Fruit fly (Drosophila melanogaster) whole organism, embryonic: ENCODE measurements around the gene CG31122.

Experiments used
- CG10462 ChIP-seq: fragments of 200-800 bp; sonication (Bioruptor generic); optimal IDR thresholded peaks from 2 replicates; lab custom pipeline; 2016; ENCODE audit warnings: missing biosample characterization, missing genetic modification characterization
- CG10654 ChIP-seq: fragments of 200-800 bp; sonication (Bioruptor generic); optimal IDR thresholded peaks from 2 replicates; lab custom pipeline; 2016; ENCODE audit warnings: missing biosample characterization, missing genetic modification characterization
- CG12104 ChIP-seq: fragments of 200-800 bp; sonication (Bioruptor generic); optimal IDR thresholded peaks from 3 replicates; lab custom pipeline; 2016; ENCODE audit warnings: missing biosample characterization, missing genetic modification characterization
- CG12942 ChIP-seq: fragments of 200-800 bp; sonication (Bioruptor generic); optimal IDR thresholded peaks from 3 replicates; lab custom pipeline; 2016; ENCODE audit warnings: missing biosample characterization, missing genetic modification characterization
- CG15269 ChIP-seq: fragments of 200-800 bp; sonication (Bioruptor generic); optimal IDR thresholded peaks from 2 replicates; lab custom pipeline; 2018; ENCODE audit warnings: missing biosample characterization, mild to moderate bottlenecking, missing genetic modification characterization, moderate library complexity
- CG1647 ChIP-seq: fragments of 200-800 bp; sonication (Bioruptor generic); optimal IDR thresholded peaks from 3 replicates; lab custom pipeline; 2016; ENCODE audit warnings: missing biosample characterization, missing genetic modification characterization
- CG16815 ChIP-seq: fragments of 200-800 bp; sonication (Bioruptor generic); optimal IDR thresholded peaks from 3 replicates; lab custom pipeline; 2017; ENCODE audit warnings: missing biosample characterization, mild to moderate bottlenecking, missing genetic modification characterization
- CG17829 ChIP-seq: fragments of 200-800 bp; optimal IDR thresholded peaks from 2 replicates; lab custom pipeline; 2019; ENCODE audit warnings: missing biosample characterization, mild to moderate bottlenecking, missing genetic modification characterization, moderate library complexity
- CG2202 ChIP-seq: fragments of 200-800 bp; sonication (Bioruptor generic); optimal IDR thresholded peaks from 2 replicates; lab custom pipeline; 2018; ENCODE audit warnings: missing biosample characterization, mild to moderate bottlenecking, missing genetic modification characterization
- CG32767 ChIP-seq: fragments of 200-800 bp; sonication (Bioruptor generic); IDR thresholded peaks from 2 replicates; pipeline ENCODE4 v1.3.6; 2022; ENCODE audit warnings: missing biosample characterization, missing genetic modification characterization
- CG3726 ChIP-seq: fragments of 200-800 bp; sonication (Bioruptor generic); IDR thresholded peaks from 3 replicates; pipeline ENCODE4, ENCODE4 v1.3.6; 2022; ENCODE audit warnings: missing biosample characterization, missing genetic modification characterization
- CG4424 ChIP-seq: fragments of 200-800 bp; sonication (Bioruptor generic); optimal IDR thresholded peaks from 3 replicates; lab custom pipeline; 2016; ENCODE audit warnings: missing biosample characterization, missing genetic modification characterization
- CG4707 ChIP-seq: fragments of 200-800 bp; sonication (Bioruptor generic); optimal IDR thresholded peaks from 2 replicates; lab custom pipeline; 2018; ENCODE audit warnings: missing biosample characterization, mild to moderate bottlenecking, missing genetic modification characterization, moderate library complexity
- CG7963 ChIP-seq: fragments of 200-800 bp; sonication (Bioruptor generic); IDR thresholded peaks from 3 replicates; pipeline ENCODE4 v1.3.6; 2022; ENCODE audit warnings: missing biosample characterization, missing genetic modification characterization; ENCODE audit not compliant: partially characterized antibody
- CG8290 ChIP-seq, 3 experiments: fragments of 200-800 bp; sonication (Bioruptor generic); optimal IDR thresholded peaks; 2 replicates each; lab custom pipeline; 2016 to 2019; ENCODE audit warnings: missing biosample characterization in 3 of 3, missing genetic modification characterization in 3 of 3, mild to moderate bottlenecking in 2 of 3, moderate library complexity in 1 of 3
- CG8388 ChIP-seq: fragments of 200-800 bp; sonication (Bioruptor generic); optimal IDR thresholded peaks from 2 replicates; lab custom pipeline; 2019; ENCODE audit warnings: missing biosample characterization, mild to moderate bottlenecking, missing genetic modification characterization, moderate library complexity
- CG9609 ChIP-seq: fragments of 200-800 bp; sonication (Bioruptor generic); optimal IDR thresholded peaks from 3 replicates; lab custom pipeline; 2016; ENCODE audit warnings: missing biosample characterization, missing genetic modification characterization
- Dek ChIP-seq: fragments of 200-800 bp; sonication (Bioruptor generic); optimal IDR thresholded peaks from 3 replicates; lab custom pipeline; 2019; ENCODE audit warnings: missing biosample characterization, mild to moderate bottlenecking, missing genetic modification characterization, moderate library complexity
- Dip3 ChIP-seq: fragments of 200-800 bp; sonication (Bioruptor generic); optimal IDR thresholded peaks from 3 replicates; lab custom pipeline; 2016; ENCODE audit warnings: missing biosample characterization, missing genetic modification characterization
- Doc2 ChIP-seq: fragments of 200-800 bp; sonication (Bioruptor generic); IDR thresholded peaks from 2 replicates; pipeline ENCODE4 v1.3.6; 2022; ENCODE audit warnings: missing biosample characterization, missing genetic modification characterization
- E2f1 ChIP-seq: fragments of 200-800 bp; sonication (Bioruptor generic); IDR thresholded peaks from 2 replicates; pipeline ENCODE4 v1.3.6; 2022; ENCODE audit warnings: missing biosample characterization, missing genetic modification characterization
- H2.0 ChIP-seq: fragments of 200-800 bp; sonication (Bioruptor generic); IDR thresholded peaks from 2 replicates; pipeline ENCODE4 v1.3.6; 2022; ENCODE audit warnings: missing biosample characterization, missing genetic modification characterization
- HHEX ChIP-seq: fragments of 200-800 bp; sonication (Bioruptor generic); optimal IDR thresholded peaks from 3 replicates; lab custom pipeline; 2017; ENCODE audit warnings: missing biosample characterization, mild to moderate bottlenecking, missing genetic modification characterization, missing genetic modification reagents
- HLH3B ChIP-seq: fragments of 200-800 bp; sonication (Bioruptor generic); IDR thresholded peaks from 2 replicates; pipeline ENCODE4 v1.3.6; 2022; ENCODE audit warnings: missing biosample characterization, missing genetic modification characterization
- Hmr ChIP-seq: fragments of 200-800 bp; sonication (Bioruptor generic); optimal IDR thresholded peaks from 3 replicates; lab custom pipeline; 2017; ENCODE audit warnings: mild to moderate bottlenecking, missing biosample characterization, missing genetic modification reagents, missing genetic modification characterization
- Hmx ChIP-seq: fragments of 200-800 bp; sonication (Bioruptor generic); optimal IDR thresholded peaks from 2 replicates; lab custom pipeline; 2016; ENCODE audit warnings: missing biosample characterization, missing genetic modification characterization
- Lim3 ChIP-seq: fragments of 200-800 bp; sonication (Bioruptor generic); IDR thresholded peaks from 2 replicates; pipeline ENCODE4 v1.3.6; 2022; ENCODE audit warnings: missing biosample characterization, missing genetic modification characterization
- Mad ChIP-seq: fragments of 200-800 bp; sonication (Bioruptor generic); optimal IDR thresholded peaks from 2 replicates; lab custom pipeline; 2016; ENCODE audit warnings: missing biosample characterization, missing genetic modification characterization
- Myb ChIP-seq: fragments of 200-800 bp; sonication (Bioruptor generic); optimal IDR thresholded peaks from 2 replicates; lab custom pipeline; 2016; ENCODE audit warnings: missing biosample characterization, missing genetic modification characterization
- Scr ChIP-seq: fragments of 200-800 bp; sonication (Bioruptor generic); IDR thresholded peaks from 2 replicates; pipeline ENCODE4 v1.3.6; 2022; ENCODE audit warnings: missing biosample characterization, missing genetic modification characterization; ENCODE audit not compliant: partially characterized antibody
- Sry-β ChIP-seq: fragments of 200-800 bp; sonication (Bioruptor generic); optimal IDR thresholded peaks from 2 replicates; lab custom pipeline; 2018; ENCODE audit warnings: missing biosample characterization, mild to moderate bottlenecking, missing genetic modification characterization, moderate library complexity
- cato ChIP-seq: fragments of 200-800 bp; sonication (Bioruptor generic); optimal IDR thresholded peaks from 2 replicates; lab custom pipeline; 2016; ENCODE audit warnings: missing biosample characterization, missing genetic modification characterization, borderline replicate concordance
- chif ChIP-seq, 2 experiments: fragments of 200-800 bp; sonication (Bioruptor generic); optimal IDR thresholded peaks; 3 replicates each; lab custom pipeline; 2016; ENCODE audit warnings: missing biosample characterization in 2 of 2, missing genetic modification characterization in 2 of 2
- eve ChIP-seq, 2 experiments: fragments of >200 bp; optimal IDR thresholded peaks; 2 replicates each; lab custom pipeline; 2017; ENCODE audit warnings: missing biosample characterization in 2 of 2, missing genetic modification characterization in 2 of 2
- ftz-f1 ChIP-seq: fragments of 200-800 bp; sonication (Bioruptor generic); optimal IDR thresholded peaks from 2 replicates; lab custom pipeline; 2016; ENCODE audit warnings: missing biosample characterization, missing genetic modification characterization
- gt ChIP-seq: fragments of 200-800 bp; sonication (Bioruptor generic); IDR thresholded peaks from 2 replicates; pipeline ENCODE4 v1.3.6; 2022; ENCODE audit warnings: missing biosample characterization, missing genetic modification characterization
- inv ChIP-seq: fragments of 200-800 bp; sonication (Bioruptor generic); IDR thresholded peaks from 2 replicates; pipeline ENCODE4 v1.3.6; 2022; ENCODE audit warnings: missing biosample characterization, missing genetic modification characterization; ENCODE audit not compliant: partially characterized antibody
- jigr1 ChIP-seq: fragments of 200-800 bp; sonication (Bioruptor generic); IDR thresholded peaks from 3 replicates; pipeline ENCODE4 v1.3.6; 2022; ENCODE audit warnings: missing biosample characterization, missing genetic modification characterization
- klu ChIP-seq: fragments of 200-800 bp; sonication (Bioruptor generic); IDR thresholded peaks from 2 replicates; pipeline ENCODE4 v1.3.6; 2022; ENCODE audit warnings: missing biosample characterization, missing genetic modification characterization
- lilli ChIP-seq: fragments of 200-800 bp; sonication (Bioruptor generic); optimal IDR thresholded peaks from 3 replicates; lab custom pipeline; 2016; ENCODE audit warnings: missing biosample characterization, missing genetic modification characterization
- onecut ChIP-seq: fragments of 200-800 bp; sonication (Bioruptor generic); IDR thresholded peaks from 2 replicates; pipeline ENCODE4 v1.3.6; 2022; ENCODE audit warnings: missing biosample characterization, missing genetic modification characterization
- prd ChIP-seq, 3 experiments: fragments of >200 bp in 2 of 3; fragments of 200-800 bp in 1 of 3; sonication (Bioruptor generic) in 1 of 3; optimal IDR thresholded peaks in 2 of 3; IDR thresholded peaks in 1 of 3; 2 replicates in 2 of 3; 3 replicates in 1 of 3; pipeline versions ENCODE4 v1.3.6 to Lab custom; 2017 to 2022; ENCODE audit warnings: missing biosample characterization in 1 of 3, missing genetic modification characterization in 1 of 3
- rib ChIP-seq: fragments of 200-800 bp; sonication (Bioruptor generic); IDR thresholded peaks from 2 replicates; pipeline ENCODE4 v1.3.6; 2022; ENCODE audit warnings: missing biosample characterization, missing genetic modification characterization
- so ChIP-seq: fragments of 200-800 bp; sonication (Bioruptor generic); IDR thresholded peaks from 3 replicates; pipeline ENCODE4 v1.3.6; 2022; ENCODE audit warnings: missing biosample characterization, missing genetic modification characterization
- sr ChIP-seq: fragments of 200-800 bp; sonication (Bioruptor generic); IDR thresholded peaks from 3 replicates; pipeline ENCODE4 v1.3.6; 2022; ENCODE audit warnings: missing biosample characterization, missing genetic modification characterization
- stc ChIP-seq: fragments of 200-800 bp; sonication (Bioruptor generic); IDR thresholded peaks from 2 replicates; pipeline ENCODE4 v1.3.6; 2022; ENCODE audit warnings: missing biosample characterization, missing genetic modification characterization
- tll ChIP-seq, 2 experiments: fragments of 200-800 bp in 1 of 2; fragments of >200 bp in 1 of 2; sonication (Bioruptor generic) in 1 of 2; optimal IDR thresholded peaks; 2 replicates each; lab custom pipeline; 2017 to 2019; ENCODE audit warnings: missing biosample characterization in 2 of 2, missing genetic modification characterization in 2 of 2, mild to moderate bottlenecking in 1 of 2, moderate library complexity in 1 of 2
- unpg ChIP-seq: fragments of 200-800 bp; sonication (Bioruptor generic); optimal IDR thresholded peaks from 3 replicates; lab custom pipeline; 2018; ENCODE audit warnings: missing biosample characterization, mild to moderate bottlenecking, missing genetic modification characterization, moderate library complexity
- wor ChIP-seq: fragments of 200-800 bp; sonication (Bioruptor generic); IDR thresholded peaks from 2 replicates; pipeline ENCODE4 v1.3.6; 2022; ENCODE audit warnings: missing biosample characterization, missing genetic modification characterization

The CG31122 gene

dm6 chr3R:18456196-18456781, 43.6 kb upstream of the CG31122 start (continued):
- TF ChIP-seq eve (GFP tag; optimal IDR thresholded peaks at IDR 0.05; lab: Kevin White, UChicago) = peak in 1 of 2 experiments; percentile 23
- no peak for TF ChIP-seq ftz-f1 (GFP tag; lab: Kevin White, UChicago)
- no peak for TF ChIP-seq CG17829 (tag; lab: Kevin White, UChicago)
- 0 out of 3 replicates have a peak, but pooled peaks have one; percentile 40 for TF ChIP-seq so
- no peak for TF ChIP-seq Doc2 (GFP tag; lab: Robert Waterston, UW)
- peak; percentile 23 to 25 for TF ChIP-seq chif (GFP tag; optimal IDR thresholded peaks at IDR 0.05; lab: Kevin White, UChicago)
- TF ChIP-seq sr = no peak
- peak; percentile 31 for TF ChIP-seq Myb (GFP tag; lab: Kevin White, UChicago)
- peak; percentile 74 for TF ChIP-seq lilli (GFP tag; lab: Kevin White, UChicago)
- no peak for TF ChIP-seq CG8388 (GFP tag; lab: Kevin White, UChicago)
- no peak; the same call in 1 of the 2 replicates for TF ChIP-seq rib (GFP tag; lab: Robert Waterston, UW)
- peak; percentile 51; the same call in 1 of the 2 replicates for TF ChIP-seq HLH3B (GFP tag; lab: Robert Waterston, UW)
- TF ChIP-seq CG1647 (GFP tag; lab: Kevin White, UChicago) = peak; percentile 27
- peak; percentile 33 for TF ChIP-seq CG9609
- no peak for TF ChIP-seq wor (GFP tag; lab: Robert Waterston, UW)
- no peak for TF ChIP-seq Hmx (GFP tag; lab: Kevin White, UChicago)
- TF ChIP-seq cato = no peak
- peak; percentile 60 for TF ChIP-seq H2.0
- no peak for TF ChIP-seq tll (GFP tag; optimal IDR thresholded peaks at IDR 0.05; lab: Kevin White, UChicago)
- no peak for TF ChIP-seq CG4424 (GFP tag; lab: Kevin White, UChicago)
- TF ChIP-seq Lim3 (GFP tag; lab: Robert Waterston, UW) = no peak
- peak; percentile 69 for TF ChIP-seq CG15269 (tag; lab: Kevin White, UChicago)
- no peak for TF ChIP-seq Dek (tag; lab: Kevin White, UChicago)
- no peak for TF ChIP-seq CG2202 (tag; lab: Kevin White, UChicago)
- peak; percentile 55 for TF ChIP-seq Hmr (GFP tag; lab: Kevin White, UChicago)
- peak; percentile 12 for TF ChIP-seq HHEX
- no peak for TF ChIP-seq stc (GFP tag; lab: Robert Waterston, UW)
- no peak for TF ChIP-seq inv (GFP tag; lab: Robert Waterston, UW)
- TF ChIP-seq CG10462 = no peak
- no peak for TF ChIP-seq CG12942 (GFP tag; lab: Kevin White, UChicago)
- TF ChIP-seq CG7963 (GFP tag; lab: Robert Waterston, UW) = no peak
- no peak for TF ChIP-seq unpg (GFP tag; lab: Kevin White, UChicago)
- no peak for TF ChIP-seq onecut
- TF ChIP-seq klu = no peak
- no peak for TF ChIP-seq jigr1
- TF ChIP-seq CG8290 (GFP tag; optimal IDR thresholded peaks at IDR 0.05; lab: Kevin White, UChicago) = no peak
- no peak for TF ChIP-seq CG8290 (tag; optimal IDR thresholded peaks at IDR 0.05; lab: Kevin White, UChicago)
- TF ChIP-seq CG10654 = no peak
- TF ChIP-seq Mad = no peak
- no peak for TF ChIP-seq CG12104 (GFP tag; lab: Kevin White, UChicago)
- peak; percentile 48; the same call in 1 of the 2 replicates for TF ChIP-seq E2f1
- 0 out of 3 replicates have a peak, but pooled peaks have one; percentile 36 for TF ChIP-seq CG3726 (GFP tag; lab: Robert Waterston, UW)
- no peak for TF ChIP-seq prd (optimal IDR thresholded peaks at IDR 0.05; lab: Kevin White, UChicago)
- TF ChIP-seq prd (GFP tag; IDR thresholded peaks at IDR 0.05; lab: Robert Waterston, UW) = peak; percentile 71
- no peak for TF ChIP-seq gt (GFP tag; lab: Robert Waterston, UW)
- peak; percentile 19 for TF ChIP-seq CG16815 (GFP tag; lab: Kevin White, UChicago)
- peak; percentile 50; the same call in 1 of the 2 replicates for TF ChIP-seq CG32767 (GFP tag; lab: Robert Waterston, UW)
- TF ChIP-seq Dip3 (GFP tag; lab: Kevin White, UChicago) = peak; percentile 64
- no peak for TF ChIP-seq CG4707 (GFP tag; lab: Kevin White, UChicago)
- no peak for TF ChIP-seq Scr (GFP tag; lab: Robert Waterston, UW)
- no peak for TF ChIP-seq Sry-β (GFP tag; lab: Kevin White, UChicago)
